Worm (Caenorhabditis elegans) whole organism, L2 larva: ENCODE measurements around the gene dpf-4.

Experiments
- C34F6.9 ChIP-seq: fragments of 150-350 bp; optimal IDR thresholded peaks from 2 replicates; lab custom pipeline; 2014; ENCODE audit warnings: missing biosample characterization, missing genetic modification characterization
- F13H6.1 ChIP-seq: sonication (generic microtip); optimal IDR thresholded peaks from 2 replicates; lab custom pipeline; 2016; ENCODE audit warnings: missing genetic modification characterization, missing compliant biosample characterization
- R02D3.7 ChIP-seq: fragments of 150-350 bp; optimal IDR thresholded peaks from 2 replicates; lab custom pipeline; 2014; ENCODE audit warnings: missing biosample characterization, missing genetic modification characterization
- Y55F3AM.14 ChIP-seq: fragments of 200-800 bp; sonication (Bioruptor generic); optimal IDR thresholded peaks from 2 replicates; lab custom pipeline; 2018; ENCODE audit warnings: mild to moderate bottlenecking, missing genetic modification characterization, missing compliant biosample characterization
- ZK546.5 ChIP-seq: sonication (generic microtip); optimal IDR thresholded peaks from 2 replicates; lab custom pipeline; 2017; ENCODE audit warnings: missing biosample characterization, missing genetic modification characterization
- alr-1 ChIP-seq: fragments of 150-350 bp; optimal IDR thresholded peaks from 2 replicates; lab custom pipeline; 2014; ENCODE audit warnings: missing biosample characterization, missing genetic modification characterization
- aly-2 ChIP-seq: fragments of 150-350 bp; optimal IDR thresholded peaks from 2 replicates; lab custom pipeline; 2014; ENCODE audit warnings: missing biosample characterization, missing genetic modification characterization
- ama-1 ChIP-seq: fragments of 150-350 bp; optimal IDR thresholded peaks from 2 replicates; lab custom pipeline; 2018; ENCODE audit warnings: inconsistent platforms
- blmp-1 ChIP-seq: sonication (generic microtip); optimal IDR thresholded peaks from 2 replicates; lab custom pipeline; 2017; ENCODE audit warnings: missing genetic modification characterization, mild to moderate bottlenecking, missing compliant biosample characterization, antibody characterized with exemption, moderate library complexity; ENCODE audit not compliant: insufficient read depth
- ceh-16 ChIP-seq: fragments of 150-350 bp; optimal IDR thresholded peaks from 2 replicates; lab custom pipeline; 2014; ENCODE audit warnings: missing biosample characterization, missing genetic modification characterization
- ceh-82 ChIP-seq: fragments of 150-350 bp; optimal IDR thresholded peaks from 2 replicates; lab custom pipeline; 2014; ENCODE audit warnings: missing biosample characterization, missing genetic modification characterization
- crh-2 ChIP-seq: sonication (generic microtip); optimal IDR thresholded peaks from 2 replicates; lab custom pipeline; 2017; ENCODE audit warnings: missing biosample characterization, missing genetic modification characterization
- dmd-4 ChIP-seq: sonication (generic microtip); optimal IDR thresholded peaks from 2 replicates; lab custom pipeline; 2017; ENCODE audit warnings: missing biosample characterization, missing genetic modification characterization
- egl-27 ChIP-seq: sonication (generic microtip); optimal IDR thresholded peaks from 3 replicates; lab custom pipeline; 2017; ENCODE audit warnings: missing biosample characterization, missing genetic modification reagents, missing genetic modification characterization
- elt-1 ChIP-seq: fragments of 150-350 bp; optimal IDR thresholded peaks from 2 replicates; lab custom pipeline; 2014; ENCODE audit warnings: missing biosample characterization, missing genetic modification characterization
- elt-3 ChIP-seq: sonication (generic microtip); optimal IDR thresholded peaks from 2 replicates; lab custom pipeline; 2017; ENCODE audit warnings: missing biosample characterization, missing genetic modification characterization
- fos-1 ChIP-seq: fragments of 150-350 bp; optimal IDR thresholded peaks from 2 replicates; lab custom pipeline; 2014; ENCODE audit warnings: missing biosample characterization, missing genetic modification characterization
- gmeb-1 ChIP-seq: fragments of 150-350 bp; optimal IDR thresholded peaks from 2 replicates; lab custom pipeline; 2014; ENCODE audit warnings: missing biosample characterization, missing genetic modification characterization
- lin-11 ChIP-seq: fragments of 150-350 bp; sonication (generic microtip); optimal IDR thresholded peaks from 2 replicates; lab custom pipeline; 2014; ENCODE audit warnings: missing biosample characterization, missing genetic modification characterization, inconsistent platforms, mixed read lengths
- lin-13 ChIP-seq: fragments of 150-350 bp; optimal IDR thresholded peaks from 2 replicates; lab custom pipeline; 2014; ENCODE audit warnings: missing biosample characterization, missing genetic modification reagents, missing genetic modification characterization
- lin-39 ChIP-seq: fragments of 150-350 bp; optimal IDR thresholded peaks from 2 replicates; lab custom pipeline; 2014; ENCODE audit warnings: missing biosample characterization, missing genetic modification reagents, missing genetic modification characterization
- lsy-2 ChIP-seq, 2 experiments: fragments of 150-350 bp in 1 of 2; sonication (generic microtip) in 1 of 2; optimal IDR thresholded peaks; 2 replicates each; lab custom pipeline; 2014 to 2017; ENCODE audit warnings: missing biosample characterization in 2 of 2, missing genetic modification characterization in 2 of 2
- mab-5 ChIP-seq: fragments of 150-350 bp; optimal IDR thresholded peaks from 2 replicates; lab custom pipeline; 2014; ENCODE audit warnings: missing biosample characterization, missing genetic modification characterization
- mbf-1 ChIP-seq: sonication (generic microtip); optimal IDR thresholded peaks from 2 replicates; lab custom pipeline; 2017; ENCODE audit warnings: missing biosample characterization, missing genetic modification characterization
- mdl-1 ChIP-seq, 2 experiments: fragments of 150-350 bp in 1 of 2; sonication (generic microtip) in 1 of 2; optimal IDR thresholded peaks; 2 replicates each; lab custom pipeline; 2017; ENCODE audit warnings: missing biosample characterization in 2 of 2, missing genetic modification characterization in 2 of 2
- nhr-10 ChIP-seq: sonication (generic microtip); optimal IDR thresholded peaks from 2 replicates; lab custom pipeline; 2017; ENCODE audit warnings: missing biosample characterization, missing genetic modification characterization
- nhr-11 ChIP-seq: fragments of 150-350 bp; optimal IDR thresholded peaks from 2 replicates; lab custom pipeline; 2014; ENCODE audit warnings: missing biosample characterization, missing genetic modification characterization
- nhr-12 ChIP-seq: fragments of 150-350 bp; optimal IDR thresholded peaks from 2 replicates; lab custom pipeline; 2014; ENCODE audit warnings: missing biosample characterization, missing genetic modification characterization
- nhr-129 ChIP-seq: fragments of 150-350 bp; optimal IDR thresholded peaks from 2 replicates; lab custom pipeline; 2014; ENCODE audit warnings: missing biosample characterization, missing genetic modification characterization
- nhr-21 ChIP-seq: fragments of 150-350 bp; optimal IDR thresholded peaks from 2 replicates; lab custom pipeline; 2014; ENCODE audit warnings: missing biosample characterization, missing genetic modification characterization
- nhr-23 ChIP-seq: fragments of 150-350 bp; optimal IDR thresholded peaks from 2 replicates; lab custom pipeline; 2014; ENCODE audit warnings: missing biosample characterization, missing genetic modification reagents, missing genetic modification characterization
- nhr-237 ChIP-seq: fragments of 150-350 bp; optimal IDR thresholded peaks from 2 replicates; lab custom pipeline; 2014; ENCODE audit warnings: missing biosample characterization, missing genetic modification characterization
- nhr-25 ChIP-seq: fragments of 150-350 bp; sonication (generic microtip); optimal IDR thresholded peaks from 3 replicates; lab custom pipeline; 2014; ENCODE audit warnings: missing biosample characterization, missing genetic modification characterization
- nhr-6 ChIP-seq: fragments of 150-350 bp; optimal IDR thresholded peaks from 2 replicates; lab custom pipeline; 2014; ENCODE audit warnings: missing biosample characterization, missing genetic modification characterization
- nhr-77 ChIP-seq: fragments of 150-350 bp; optimal IDR thresholded peaks from 2 replicates; lab custom pipeline; 2014; ENCODE audit warnings: missing biosample characterization, missing genetic modification characterization
- peb-1 ChIP-seq: fragments of 150-350 bp; optimal IDR thresholded peaks from 2 replicates; lab custom pipeline; 2014; ENCODE audit warnings: missing biosample characterization, missing genetic modification characterization
- sem-4 ChIP-seq: fragments of 150-350 bp; optimal IDR thresholded peaks from 2 replicates; lab custom pipeline; 2014; ENCODE audit warnings: missing biosample characterization, missing genetic modification reagents, missing genetic modification characterization
- skn-1 ChIP-seq: sonication (generic microtip); optimal IDR thresholded peaks from 2 replicates; lab custom pipeline; 2017; ENCODE audit warnings: missing biosample characterization, missing genetic modification characterization
- sma-3 ChIP-seq: sonication (generic microtip); optimal IDR thresholded peaks from 2 replicates; lab custom pipeline; 2016; ENCODE audit warnings: missing genetic modification reagents, missing genetic modification characterization, missing compliant biosample characterization
- sma-9 ChIP-seq, 2 experiments: fragments of 150-350 bp in 1 of 2; sonication (generic microtip) in 1 of 2; optimal IDR thresholded peaks; 2 replicates each; lab custom pipeline; 2014 to 2016; ENCODE audit warnings: missing genetic modification characterization in 2 of 2, mild to moderate bottlenecking in 1 of 2, missing biosample characterization in 1 of 2, missing compliant biosample characterization in 1 of 2, missing genetic modification reagents in 1 of 2, moderate library complexity in 1 of 2
- snpc-4 ChIP-seq: fragments of 150-350 bp; optimal IDR thresholded peaks from 2 replicates; lab custom pipeline; 2014; ENCODE audit warnings: missing biosample characterization, missing genetic modification characterization
- unc-39 ChIP-seq: fragments of 150-350 bp; optimal IDR thresholded peaks from 2 replicates; lab custom pipeline; 2014; ENCODE audit warnings: missing biosample characterization, missing genetic modification characterization
- unc-55 ChIP-seq: fragments of 150-350 bp; sonication (generic microtip); optimal IDR thresholded peaks from 3 replicates; lab custom pipeline; 2014; ENCODE audit warnings: missing biosample characterization, missing genetic modification reagents, missing genetic modification characterization
- unc-62 ChIP-seq: fragments of 150-350 bp; optimal IDR thresholded peaks from 2 replicates; lab custom pipeline; 2014; ENCODE audit warnings: missing biosample characterization, missing genetic modification reagents, missing genetic modification characterization
- zag-1 ChIP-seq: fragments of 150-350 bp; optimal IDR thresholded peaks from 2 replicates; lab custom pipeline; 2014; ENCODE audit warnings: missing biosample characterization, missing genetic modification characterization
- ztf-1 ChIP-seq: fragments of 200-800 bp; sonication (Bioruptor generic); conservative IDR thresholded peaks from 2 replicates; pipeline ENCODE4 v1.3.6; 2022; ENCODE audit warnings: missing genetic modification characterization, missing compliant biosample characterization
- ztf-11 ChIP-seq: sonication (generic microtip); optimal IDR thresholded peaks from 2 replicates; lab custom pipeline; 2017; ENCODE audit warnings: missing biosample characterization, missing genetic modification characterization
- ztf-4 ChIP-seq: fragments of 150-350 bp; optimal IDR thresholded peaks from 2 replicates; lab custom pipeline; 2014; ENCODE audit warnings: missing biosample characterization, missing genetic modification characterization

Gene dpf-4

DNA sequence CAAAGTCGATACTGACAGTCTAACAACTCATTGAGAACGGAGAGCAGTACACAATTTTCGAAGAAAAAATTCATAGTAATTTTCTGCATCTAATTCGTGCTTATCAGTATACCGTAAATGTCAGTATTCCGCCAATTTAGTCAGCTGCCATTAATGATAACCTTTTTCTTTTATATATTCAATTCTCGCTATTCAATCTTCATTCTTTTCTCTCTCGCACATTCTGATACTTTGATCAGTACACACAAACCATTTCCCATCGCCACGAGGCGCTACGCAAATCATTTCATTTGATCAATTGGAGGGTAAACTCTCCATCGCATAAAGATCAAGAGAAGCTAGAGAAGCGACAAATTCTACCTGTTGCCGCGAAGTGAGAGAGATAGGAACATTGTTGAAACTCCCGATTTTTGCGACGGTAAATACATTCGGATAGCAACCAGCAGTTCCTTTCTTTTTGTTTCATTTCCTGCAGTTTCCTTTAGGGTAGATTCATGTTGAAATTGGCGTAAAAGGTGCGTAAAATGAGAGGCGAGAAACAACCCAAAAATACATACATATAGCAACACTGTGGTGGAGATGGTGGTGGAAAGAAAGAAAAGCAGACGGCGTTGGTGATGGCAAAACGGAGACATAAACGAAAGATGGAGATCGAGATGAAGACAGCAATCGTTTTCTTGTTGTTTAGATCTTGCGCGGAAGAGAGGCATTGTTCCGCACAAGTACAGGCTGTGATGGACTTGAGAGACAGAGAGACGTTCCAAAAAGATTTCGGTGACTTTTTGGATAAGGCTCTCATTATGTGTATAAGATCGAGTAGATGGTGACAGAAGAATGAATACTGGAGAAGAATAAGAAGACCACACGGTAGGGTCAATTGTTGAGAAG, 20.7 kb upstream of the dpf-4 start:
- TF ChIP-seq nhr-237 (tag; lab: Kevin White, UChicago) (no peak), ama-1 (lab: Kevin White, UChicago) (peak; percentile 73), nhr-23 (tag; lab: Kevin White, UChicago) (no peak), lin-11 (no peak), aly-2 (no peak), zag-1 (no peak), sma-3 (peak; percentile 71), nhr-129 (tag; lab: Kevin White, UChicago) (peak; percentile 62), nhr-6 (no peak), nhr-21 (peak; percentile 73), nhr-11 (tag; lab: Kevin White, UChicago) (no peak), unc-39 (tag; lab: Kevin White, UChicago) (no peak), nhr-10 (tag; lab: Kevin White, UChicago) (no peak), sem-4 (tag; lab: Kevin White, UChicago) (no peak), elt-1 (peak; percentile 96), C34F6.9 (tag; lab: Kevin White, UChicago) (no peak), mab-5 (tag; lab: Kevin White, UChicago) (no peak), snpc-4 (tag; lab: Kevin White, UChicago) (no peak), mbf-1 (tag; lab: Kevin White, UChicago) (no peak), Y55F3AM.14 (GFP tag; lab: Kevin White, UChicago) (no peak), peb-1 (tag; lab: Kevin White, UChicago) (no peak), egl-27 (peak; percentile 72), ztf-4 (tag; lab: Kevin White, UChicago) (peak; percentile 24), ZK546.5 (tag; lab: Kevin White, UChicago) (no peak), sma-9 (GFP tag; optimal IDR thresholded peaks at IDR 0.05; lab: Kevin White, UChicago) (peak; percentile 89), sma-9 (tag; optimal IDR thresholded peaks at IDR 0.05; lab: Kevin White, UChicago) (no peak), unc-62 (no peak), dmd-4 (tag; lab: Kevin White, UChicago) (no peak), alr-1 (no peak), crh-2 (peak; percentile 92), unc-55 (GFP tag; lab: Kevin White, UChicago) (no peak), nhr-12 (tag; lab: Kevin White, UChicago) (no peak), lin-13 (GFP tag; lab: Kevin White, UChicago) (no peak), ztf-11 (tag; lab: Kevin White, UChicago) (no peak), ceh-82 (tag; lab: Kevin White, UChicago) (no peak), lin-39 (no peak), blmp-1 (tag; lab: Kevin White, UChicago) (peak; percentile 36), ceh-16 (peak; percentile 9), F13H6.1 (peak; percentile 69), ztf-1 (GFP tag; lab: Robert Waterston, UW) (no peak), nhr-25 (tag; lab: Kevin White, UChicago) (peak; percentile 54), mdl-1 (tag; optimal IDR thresholded peaks at IDR 0.05; lab: Kevin White, UChicago) (peak; percentile 60 to 72), R02D3.7 (tag; lab: Kevin White, UChicago) (no peak), elt-3 (tag; lab: Kevin White, UChicago) (no peak), fos-1 (peak; percentile 95), lsy-2 (tag; optimal IDR thresholded peaks at IDR 0.05; lab: Kevin White, UChicago) (peak in 1 of 2 experiments; percentile 58), gmeb-1 (peak; percentile 53), skn-1 (tag; lab: Kevin White, UChicago) (no peak), nhr-77 (tag; lab: Kevin White, UChicago) (no peak)
